Fruit fly (Drosophila melanogaster): ENCODE measurements around the gene Mec2.
A peak's percentile ranks its signal among the peaks of the same experiment; 100 is the strongest.

dm6 chrX:19208014-19208413, 20.2 kb downstream of the Mec2 start, which contains the start of gene Ulp1:
- TF ChIP-seq EcR (GFP tag; optimal IDR thresholded peaks at IDR 0.05) (no peak), CG8301 (tag; optimal IDR thresholded peaks at IDR 0.05) (no peak), CG12605 (GFP tag; IDR thresholded peaks at IDR 0.05) (no peak), CG4496 (GFP tag; IDR thresholded peaks at IDR 0.05) (0 out of 3 replicates have a peak, but pooled peaks have one; percentile 11)
